Fruit fly (Drosophila melanogaster): ENCODE data around the gene CG32228.

CG32228 gene

dm6 chr3L:20226153-20226552 is 39.5 kb upstream of the CG32228 start (continued):
- TF ChIP-seq Neu2 (GFP tag; optimal IDR thresholded peaks at IDR 0.05; ENCODE audit: borderline replicate concordance) (no peak), Dbx (GFP tag; IDR thresholded peaks at IDR 0.05) (no peak), chif (GFP tag; optimal IDR thresholded peaks at IDR 0.05) (no peak), Kr (GFP tag; optimal IDR thresholded peaks at IDR 0.05) (no peak), gcm (GFP tag; optimal IDR thresholded peaks at IDR 0.05) (no peak), lov (optimal IDR thresholded peaks at IDR 0.05) (no peak), lov (GFP tag; IDR thresholded peaks at IDR 0.05) (no peak), Scr (GFP tag; IDR thresholded peaks at IDR 0.05; ENCODE audit: partially characterized antibody) (peak; percentile 52), sima (GFP tag; optimal IDR thresholded peaks at IDR 0.05) (no peak), CG18262 (tag; optimal IDR thresholded peaks at IDR 0.05) (no peak), BEAF-32 (GFP tag; optimal IDR thresholded peaks at IDR 0.05) (peak; percentile 66), CG15073 (GFP tag; optimal IDR thresholded peaks at IDR 0.05) (no peak), odd (GFP tag; optimal IDR thresholded peaks at IDR 0.05) (no peak), CG9609 (GFP tag; optimal IDR thresholded peaks at IDR 0.05) (no peak), BtbVII (GFP tag; optimal IDR thresholded peaks at IDR 0.05) (no peak), CG9876 (GFP tag; optimal IDR thresholded peaks at IDR 0.05) (no peak), Doc3 (GFP tag; IDR thresholded peaks at IDR 0.05; ENCODE audit: partially characterized antibody) (no peak), grau (tag; optimal IDR thresholded peaks at IDR 0.05) (no peak), stc (GFP tag; IDR thresholded peaks at IDR 0.05) (no peak), Side (GFP tag; optimal IDR thresholded peaks at IDR 0.05) (no peak), abd-A (tag; optimal IDR thresholded peaks at IDR 0.05) (no peak), CG17829 (tag; optimal IDR thresholded peaks at IDR 0.05) (peak; percentile 19), bigmax (GFP tag; optimal IDR thresholded peaks at IDR 0.05) (no peak), psq (GFP tag; optimal IDR thresholded peaks at IDR 0.05) (no peak), trh (GFP tag; optimal IDR thresholded peaks at IDR 0.05) (no peak), ac (GFP tag; optimal IDR thresholded peaks at IDR 0.05) (no peak), CG7928 (GFP tag; optimal IDR thresholded peaks at IDR 0.05) (no peak), p53 (GFP tag; optimal IDR thresholded peaks at IDR 0.05) (no peak), CG12942 (GFP tag; optimal IDR thresholded peaks at IDR 0.05) (no peak), Dip3 (GFP tag; optimal IDR thresholded peaks at IDR 0.05) (no peak), dpn (GFP tag; optimal IDR thresholded peaks at IDR 0.05) (no peak), CG10267 (tag; optimal IDR thresholded peaks at IDR 0.05) (peak; percentile 21), fru (optimal IDR thresholded peaks at IDR 0.05) (no peak), CG4282 (GFP tag; optimal IDR thresholded peaks at IDR 0.05) (no peak), CG31441 (GFP tag; IDR thresholded peaks at IDR 0.05) (no peak), az2 (GFP tag; optimal IDR thresholded peaks at IDR 0.05) (no peak), CG1832 (GFP tag; optimal IDR thresholded peaks at IDR 0.05) (no peak), CG1647 (GFP tag; optimal IDR thresholded peaks at IDR 0.05) (no peak), HmgD (GFP tag; optimal IDR thresholded peaks at IDR 0.05) (no peak), Taf1 (GFP tag; IDR thresholded peaks at IDR 0.05) (no peak), CG11560 (tag; IDR thresholded peaks at IDR 0.05) (no peak), vfl (GFP tag; optimal IDR thresholded peaks at IDR 0.05) (no peak), CG43689 (GFP tag; IDR thresholded peaks at IDR 0.05) (no peak), CG11085 (GFP tag; IDR thresholded peaks at IDR 0.05) (no peak), toy (GFP tag; IDR thresholded peaks at IDR 0.05) (no peak), Trl (optimal IDR thresholded peaks at IDR 0.05) (no peak), Trl (GFP tag; optimal IDR thresholded peaks at IDR 0.05) (no peak), YL-1 (GFP tag; optimal IDR thresholded peaks at IDR 0.05) (peak; percentile 42), CG8924 (tag; optimal IDR thresholded peaks at IDR 0.05) (peak; percentile 25), dati (GFP tag; IDR thresholded peaks at IDR 0.05) (no peak), CG3847 (GFP tag; IDR thresholded peaks at IDR 0.05) (no peak), nau (GFP tag; optimal IDR thresholded peaks at IDR 0.05) (no peak), Hr78 (GFP tag; optimal IDR thresholded peaks at IDR 0.05) (no peak), tgo (GFP tag; IDR thresholded peaks at IDR 0.05) (no peak)
